Worm (Caenorhabditis elegans) whole organism, midembryonic: ENCODE results near the gene meg-1.

Experiments used
- T22C8.4 ChIP-seq: fragments of 200-800 bp; sonication (Bioruptor generic); IDR thresholded peaks from 2 replicates; pipeline ENCODE4 v1.3.6; 2022; ENCODE audit warnings: missing genetic modification characterization, missing compliant biosample characterization
- cog-1 ChIP-seq: sonication (generic microtip); optimal IDR thresholded peaks from 2 replicates; lab custom pipeline; 2016; ENCODE audit warnings: missing genetic modification characterization, missing compliant biosample characterization
- flt-1 ChIP-seq: fragments of 200-800 bp; sonication (Bioruptor generic); IDR thresholded peaks from 2 replicates; pipeline ENCODE4 v1.3.6; 2022; ENCODE audit warnings: missing genetic modification characterization, missing compliant biosample characterization
- klf-2 ChIP-seq: fragments of 200-800 bp; sonication (Bioruptor generic); conservative IDR thresholded peaks from 2 replicates; pipeline ENCODE4 v1.3.6; 2022; ENCODE audit warnings: missing genetic modification reagents, missing genetic modification characterization, missing compliant biosample characterization
- med-1 ChIP-seq: sonication (generic microtip); optimal IDR thresholded peaks from 2 replicates; lab custom pipeline; 2017; ENCODE audit warnings: missing genetic modification characterization, mild to moderate bottlenecking, missing compliant biosample characterization, antibody characterized with exemption, missing genetic modification reagents; ENCODE audit not compliant: insufficient read depth
- ref-1 ChIP-seq: fragments of 200-800 bp; sonication (Bioruptor generic); conservative IDR thresholded peaks from 2 replicates; pipeline ENCODE4 v1.3.6; 2022; ENCODE audit warnings: missing genetic modification reagents, missing genetic modification characterization, missing compliant biosample characterization
- ztf-23 ChIP-seq: fragments of 200-800 bp; sonication (Bioruptor generic); IDR thresholded peaks from 2 replicates; pipeline ENCODE4 v1.3.6; 2022; ENCODE audit warnings: missing genetic modification reagents, missing genetic modification characterization, missing compliant biosample characterization
- ztf-29 ChIP-seq: fragments of 200-800 bp; sonication (Bioruptor generic); IDR thresholded peaks from 2 replicates; pipeline ENCODE4 v1.3.6; 2022; ENCODE audit warnings: missing genetic modification reagents, missing genetic modification characterization, missing compliant biosample characterization

DNA sequence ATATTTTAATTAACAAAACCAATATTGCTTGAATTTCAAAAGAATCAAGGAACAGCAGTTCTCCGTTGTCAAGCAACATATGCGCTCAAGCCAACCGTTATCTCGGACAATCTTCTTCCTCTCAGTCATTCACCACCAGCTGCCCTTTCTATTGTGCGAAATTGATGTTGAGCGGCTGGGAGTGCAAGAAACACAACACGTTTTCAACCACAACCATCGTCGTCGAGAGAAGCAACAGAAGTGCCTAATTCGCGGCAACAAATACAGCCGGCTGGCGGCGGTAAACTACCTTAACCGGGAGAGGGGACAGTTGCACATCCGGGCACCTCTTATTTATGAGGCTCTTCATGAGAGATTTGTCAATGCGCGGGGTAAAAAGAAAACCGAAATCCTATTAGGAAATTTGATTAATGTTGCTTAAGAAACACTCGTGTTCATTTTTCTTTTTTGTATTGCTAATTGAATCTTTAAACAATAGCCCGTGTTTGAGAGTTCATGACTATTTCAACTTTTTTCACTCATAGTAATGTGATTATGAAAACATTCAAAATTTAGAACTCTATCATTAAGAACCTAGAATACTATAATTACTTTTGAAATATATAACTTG, 47.6 kb downstream of the meg-1 start:
- TF ChIP-seq T22C8.4 (GFP tag; lab: Robert Waterston, UW): no peak
- no peak for TF ChIP-seq klf-2 (GFP tag; lab: Robert Waterston, UW)
- no peak for TF ChIP-seq flt-1 (GFP tag; lab: Robert Waterston, UW)
- TF ChIP-seq ztf-29 (GFP tag; lab: Robert Waterston, UW): no peak
- no peak for TF ChIP-seq cog-1
- TF ChIP-seq med-1: no peak
- TF ChIP-seq ztf-23 (GFP tag; lab: Robert Waterston, UW): no peak
- TF ChIP-seq ref-1 (GFP tag; lab: Robert Waterston, UW): no peak
